Fruit fly (Drosophila melanogaster): ENCODE data around the gene CG44475.

Gene CG44475

dm6 chr2L:15883090-15883489, at the start of gene CG44475:
CG44475 (minus strand) TSS chr2L:15883190.
- no peak for TF ChIP-seq eyg (GFP tag; optimal IDR thresholded peaks at IDR 0.05)
- no peak for TF ChIP-seq CG2129 (GFP tag; IDR thresholded peaks at IDR 0.05; ENCODE audit: partially characterized antibody)
- TF ChIP-seq Myb (GFP tag; optimal IDR thresholded peaks at IDR 0.05): no peak

DNA sequence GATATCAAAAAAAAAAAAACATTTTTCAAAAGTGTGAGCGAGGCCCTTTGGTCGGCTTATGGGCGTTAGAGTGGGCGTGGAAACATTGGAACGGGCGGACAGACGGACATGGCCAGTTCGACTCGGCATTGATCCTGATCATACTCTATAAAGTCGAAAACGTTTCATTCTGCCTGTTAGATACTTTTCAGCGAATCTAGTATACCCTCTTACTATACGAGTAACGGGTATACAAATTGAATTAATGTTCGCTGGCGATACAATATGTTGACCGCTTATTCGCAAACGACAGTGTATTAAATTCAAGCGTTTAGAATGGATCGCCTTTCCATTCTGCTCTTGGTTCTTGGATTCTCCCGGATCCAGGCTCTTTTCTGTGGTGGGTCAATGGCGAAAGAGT, 40.1 kb upstream of the CG44475 start, which contains the start of gene CG4793:
Gene CG4793, plus strand, starts transcription at position 301 of the 400 bp plus-strand sequence.
- TF ChIP-seq sens (GFP tag) (no peak), sc (optimal IDR thresholded peaks at IDR 0.05) (no peak), sc (GFP tag; optimal IDR thresholded peaks at IDR 0.05) (no peak), CG10147 (GFP tag; optimal IDR thresholded peaks at IDR 0.05) (no peak), pb (GFP tag; optimal IDR thresholded peaks at IDR 0.05) (no peak), GATAe (GFP tag; conservative IDR thresholded peaks at IDR 0.05) (no peak), stwl (tag; optimal IDR thresholded peaks at IDR 0.05) (no peak), CG33213 (GFP tag; optimal IDR thresholded peaks at IDR 0.05) (no peak), CG10565 (GFP tag; optimal IDR thresholded peaks at IDR 0.05) (no peak), CG17912 (GFP tag; optimal IDR thresholded peaks at IDR 0.05) (no peak), aop (GFP tag; IDR thresholded peaks at IDR 0.05) (no peak), Hmx (GFP tag; optimal IDR thresholded peaks at IDR 0.05) (no peak)

dm6 chr2L:15916588-15916987, 33.6 kb upstream of the CG44475 start, which contains the start of gene CG13244:
CG13244 (plus strand) TSS chr2L:15916888.
- TF ChIP-seq C15 (GFP tag; IDR thresholded peaks at IDR 0.05): no peak
- TF ChIP-seq Ets65A (GFP tag): peak; percentile 41
- no peak for TF ChIP-seq bsh (GFP tag; optimal IDR thresholded peaks at IDR 0.05)
- TF ChIP-seq croc (GFP tag; conservative IDR thresholded peaks at IDR 0.05): no peak

- TF ChIP-seq CG17328 (GFP tag; IDR thresholded peaks at IDR 0.05) (no peak), twi (tag; optimal IDR thresholded peaks at IDR 0.05) (no peak), Hr39 (optimal IDR thresholded peaks at IDR 0.05) (no peak), CG1792 (GFP tag; optimal IDR thresholded peaks at IDR 0.05) (no peak), CG10543 (GFP tag; optimal IDR thresholded peaks at IDR 0.05) (peak; percentile 47), Gsc (GFP tag; IDR thresholded peaks at IDR 0.05) (no peak), CG8924 (tag; optimal IDR thresholded peaks at IDR 0.05) (peak; percentile 91), btn (GFP tag; optimal IDR thresholded peaks at IDR 0.05) (no peak), CG11456 (GFP tag; IDR thresholded peaks at IDR 0.05) (no peak), ranshi (GFP tag; IDR thresholded peaks at IDR 0.05) (no peak), Aef1 (GFP tag; IDR thresholded peaks at IDR 0.05) (peak; percentile 11; the same call in 1 of the 3 replicates), CG11696 (GFP tag; IDR thresholded peaks at IDR 0.05) (no peak), Rfx (GFP tag; IDR thresholded peaks at IDR 0.05) (no peak), HHEX (GFP tag; optimal IDR thresholded peaks at IDR 0.05) (no peak), klu (GFP tag; IDR thresholded peaks at IDR 0.05) (no peak), dimm (GFP tag; IDR thresholded peaks at IDR 0.05) (no peak), CG2202 (tag; optimal IDR thresholded peaks at IDR 0.05) (no peak), tio (GFP tag; optimal IDR thresholded peaks at IDR 0.05) (no peak), hb (GFP tag; IDR thresholded peaks at IDR 0.05; ENCODE audit: partially characterized antibody) (no peak), gsb-n (tag; optimal IDR thresholded peaks at IDR 0.05) (no peak), CG16815 (GFP tag; optimal IDR thresholded peaks at IDR 0.05) (no peak), Ravus (GFP tag; IDR thresholded peaks at IDR 0.05) (no peak), CG14014 (GFP tag; IDR thresholded peaks at IDR 0.05) (no peak), CG6272 (GFP tag; IDR thresholded peaks at IDR 0.05) (no peak), psq (GFP tag; optimal IDR thresholded peaks at IDR 0.05) (no peak), sens (GFP tag) (peak; percentile 75), CG2199 (GFP tag; IDR thresholded peaks at IDR 0.05) (no peak), CG30431 (GFP tag; optimal IDR thresholded peaks at IDR 0.05) (no peak), CG12299 (tag; optimal IDR thresholded peaks at IDR 0.05) (peak; percentile 28), CG17186 (GFP tag; optimal IDR thresholded peaks at IDR 0.05) (no peak), hbn (GFP tag; IDR thresholded peaks at IDR 0.05; ENCODE audit: partially characterized antibody) (0 out of 2 replicates have a peak, but pooled peaks have one; percentile 30)
Observed at dm6 chr2L:15913674-15914037, 30.7 kb upstream of the CG44475 start.

Measured in whole organism, embryonic.